Worm (Caenorhabditis elegans) whole organism, early embryonic: ENCODE results near the gene srj-13.

Experiments used
- B0310.2 ChIP-seq: sonication (generic microtip); optimal IDR thresholded peaks from 2 replicates; lab custom pipeline; 2016; ENCODE audit warnings: mild to moderate bottlenecking, missing genetic modification characterization, missing compliant biosample characterization
- F13C5.2 ChIP-seq: sonication (generic microtip); optimal IDR thresholded peaks from 2 replicates; lab custom pipeline; 2017; ENCODE audit warnings: mild to moderate bottlenecking, missing genetic modification characterization, inconsistent platforms, missing compliant biosample characterization
- aly-1 ChIP-seq: sonication (generic microtip); optimal IDR thresholded peaks from 2 replicates; lab custom pipeline; 2016; ENCODE audit warnings: missing genetic modification characterization, missing compliant biosample characterization
- ama-1 ChIP-seq: fragments of 150-350 bp; optimal IDR thresholded peaks from 2 replicates; lab custom pipeline; 2014
- ceh-13 ChIP-seq: fragments of 200-800 bp; sonication (Bioruptor generic); optimal IDR thresholded peaks from 2 replicates; lab custom pipeline; 2018; ENCODE audit warnings: mild to moderate bottlenecking, missing genetic modification characterization, missing compliant biosample characterization
- ceh-36 ChIP-seq: sonication (generic microtip); optimal IDR thresholded peaks from 2 replicates; lab custom pipeline; 2016; ENCODE audit warnings: missing genetic modification characterization, inconsistent platforms, missing compliant biosample characterization
- ets-7 ChIP-seq: sonication (generic microtip); optimal IDR thresholded peaks from 2 replicates; lab custom pipeline; 2016; ENCODE audit warnings: missing genotype, missing genetic modification characterization, missing compliant biosample characterization
- flt-1 ChIP-seq: fragments of 200-800 bp; sonication (Bioruptor generic); IDR thresholded peaks from 2 replicates; pipeline ENCODE4 v1.3.6; 2022; ENCODE audit warnings: missing genetic modification characterization, missing compliant biosample characterization
- hmbx-1 ChIP-seq: sonication (generic microtip); optimal IDR thresholded peaks from 2 replicates; lab custom pipeline; 2016; ENCODE audit warnings: mild to moderate bottlenecking, missing genetic modification characterization, missing compliant biosample characterization
- hmg-4 ChIP-seq: fragments of 200-800 bp; sonication (Bioruptor generic); optimal IDR thresholded peaks from 2 replicates; lab custom pipeline; 2018; ENCODE audit warnings: mild to moderate bottlenecking, missing genetic modification characterization, missing compliant biosample characterization
- hnd-1 ChIP-seq: sonication (generic microtip); optimal IDR thresholded peaks from 2 replicates; lab custom pipeline; 2016; ENCODE audit warnings: missing genetic modification characterization, missing compliant biosample characterization
- pes-1 ChIP-seq: fragments of 200-800 bp; sonication (Bioruptor generic); IDR thresholded peaks from 2 replicates; pipeline ENCODE4 v1.3.6; 2022; ENCODE audit warnings: missing genetic modification reagents, missing genetic modification characterization, missing compliant biosample characterization
- scrt-1 ChIP-seq: fragments of 200-800 bp; sonication (Bioruptor generic); IDR thresholded peaks from 2 replicates; pipeline ENCODE4 v1.3.6; 2022; ENCODE audit warnings: missing genetic modification characterization, missing compliant biosample characterization
- sea-1 ChIP-seq: fragments of 200-800 bp; sonication (Bioruptor generic); conservative IDR thresholded peaks from 2 replicates; pipeline ENCODE4 v1.3.6; 2022; ENCODE audit warnings: missing genetic modification characterization, missing compliant biosample characterization
- tbx-11 ChIP-seq: fragments of 200-800 bp; sonication (Bioruptor generic); IDR thresholded peaks from 2 replicates; pipeline ENCODE4 v1.3.6; 2022; ENCODE audit warnings: missing genetic modification characterization, missing compliant biosample characterization
- tbx-37 ChIP-seq: fragments of 200-800 bp; sonication (Bioruptor generic); conservative IDR thresholded peaks from 2 replicates; pipeline ENCODE4 v1.3.6; 2022; ENCODE audit warnings: missing genetic modification reagents, missing genetic modification characterization, missing compliant biosample characterization
- tra-4 ChIP-seq: sonication (generic microtip); optimal IDR thresholded peaks from 2 replicates; lab custom pipeline; 2017; ENCODE audit warnings: missing genetic modification characterization, missing compliant biosample characterization

srj-13 gene

ce11 chrV:7409599-7409998 lies 7.1 kb downstream of the srj-13 start, which contains the start of gene R13D7.2:
Gene R13D7.2 (plus strand): TSS chrV:7409899.
- TF ChIP-seq ceh-36 (tag; lab: Kevin White, UChicago) = no peak
- TF ChIP-seq ama-1 = no peak
- no peak for TF ChIP-seq tbx-37 (GFP tag; lab: Robert Waterston, UW)
- TF ChIP-seq hmbx-1 (tag; lab: Kevin White, UChicago) = no peak
- no peak for TF ChIP-seq tbx-11 (GFP tag; lab: Robert Waterston, UW)
- no peak for TF ChIP-seq B0310.2
- no peak for TF ChIP-seq aly-1 (tag; lab: Kevin White, UChicago)
- TF ChIP-seq hmg-4 (GFP tag; lab: Kevin White, UChicago) = no peak
- no peak for TF ChIP-seq sea-1 (GFP tag; lab: Robert Waterston, UW)
- no peak for TF ChIP-seq ets-7 (tag; lab: Kevin White, UChicago)
- no peak for TF ChIP-seq hnd-1 (tag; lab: Kevin White, UChicago)
- no peak for TF ChIP-seq tra-4 (tag; lab: Kevin White, UChicago)
- no peak for TF ChIP-seq flt-1 (GFP tag; lab: Robert Waterston, UW)

ce11 chrV:7411695-7412094 lies 9.2 kb downstream of the srj-13 start, which contains the start of gene str-41:
Gene str-41 (plus strand): TSS chrV:7411995.
- TF ChIP-seq pes-1 = no peak
- TF ChIP-seq F13C5.2 (tag; lab: Kevin White, UChicago) = no peak
- no peak for TF ChIP-seq tra-4 (tag; lab: Kevin White, UChicago)
- TF ChIP-seq ceh-13 (GFP tag; lab: Kevin White, UChicago) = no peak
- TF ChIP-seq B0310.2 = no peak
- TF ChIP-seq ets-7 (tag; lab: Kevin White, UChicago) = no peak
- TF ChIP-seq hnd-1 (tag; lab: Kevin White, UChicago) = no peak
- TF ChIP-seq tbx-11 (GFP tag; lab: Robert Waterston, UW) = no peak
- TF ChIP-seq aly-1 (tag; lab: Kevin White, UChicago) = no peak
- no peak for TF ChIP-seq flt-1 (GFP tag; lab: Robert Waterston, UW)
- no peak for TF ChIP-seq hmbx-1 (tag; lab: Kevin White, UChicago)
- no peak for TF ChIP-seq sea-1 (GFP tag; lab: Robert Waterston, UW)
- no peak for TF ChIP-seq ama-1

- TF ChIP-seq aly-1 (tag; lab: Kevin White, UChicago) = no peak
- TF ChIP-seq ama-1 = no peak
- no peak for TF ChIP-seq hnd-1 (tag; lab: Kevin White, UChicago)
- TF ChIP-seq ceh-36 (tag; lab: Kevin White, UChicago) = no peak
- no peak for TF ChIP-seq ceh-13 (GFP tag; lab: Kevin White, UChicago)
- TF ChIP-seq F13C5.2 (tag; lab: Kevin White, UChicago) = no peak
- TF ChIP-seq hmbx-1 (tag; lab: Kevin White, UChicago) = no peak
- no peak for TF ChIP-seq flt-1 (GFP tag; lab: Robert Waterston, UW)
- TF ChIP-seq hmg-4 (GFP tag; lab: Kevin White, UChicago) = no peak
- TF ChIP-seq tbx-37 (GFP tag; lab: Robert Waterston, UW) = no peak
- TF ChIP-seq sea-1 (GFP tag; lab: Robert Waterston, UW) = no peak
- TF ChIP-seq tra-4 (tag; lab: Kevin White, UChicago) = no peak
Observed at ce11 chrV:7413107-7413774, 10.8 kb downstream of the srj-13 start, which contains the start of gene F18E3.11. Gene F18E3.11 (plus strand): TSS chrV:7413482.

- TF ChIP-seq tbx-37 (GFP tag; lab: Robert Waterston, UW) = no peak
- no peak for TF ChIP-seq ceh-36 (tag; lab: Kevin White, UChicago)
- no peak for TF ChIP-seq ama-1
Observed at ce11 chrV:7414909-7415308, 12.5 kb downstream of the srj-13 start, which contains the start of gene F18E3.12. Gene F18E3.12 (plus strand): TSS chrV:7414985.

- no peak for TF ChIP-seq hnd-1 (tag; lab: Kevin White, UChicago)
- no peak for TF ChIP-seq tbx-37 (GFP tag; lab: Robert Waterston, UW)
- no peak for TF ChIP-seq ceh-36 (tag; lab: Kevin White, UChicago)
- no peak for TF ChIP-seq tra-4 (tag; lab: Kevin White, UChicago)
- no peak for TF ChIP-seq B0310.2
- TF ChIP-seq ceh-13 (GFP tag; lab: Kevin White, UChicago) = no peak
- TF ChIP-seq scrt-1 (GFP tag; lab: Robert Waterston, UW) = no peak
- no peak for TF ChIP-seq hmbx-1 (tag; lab: Kevin White, UChicago)
- TF ChIP-seq F13C5.2 (tag; lab: Kevin White, UChicago) = no peak
- no peak for TF ChIP-seq ama-1
- no peak for TF ChIP-seq tbx-11 (GFP tag; lab: Robert Waterston, UW)
- no peak for TF ChIP-seq ets-7 (tag; lab: Kevin White, UChicago)
- no peak for TF ChIP-seq hmg-4 (GFP tag; lab: Kevin White, UChicago)
- TF ChIP-seq sea-1 (GFP tag; lab: Robert Waterston, UW) = no peak
- TF ChIP-seq pes-1 = no peak
- no peak for TF ChIP-seq flt-1 (GFP tag; lab: Robert Waterston, UW)
- TF ChIP-seq aly-1 (tag; lab: Kevin White, UChicago) = no peak
Observed at ce11 chrV:7415780-7416428, 13.4 kb downstream of the srj-13 start, which contains the start of gene F18E3.13. Gene F18E3.13 (plus strand): TSS chrV:7416164.

- no peak for TF ChIP-seq hnd-1 (tag; lab: Kevin White, UChicago)
- TF ChIP-seq tra-4 (tag; lab: Kevin White, UChicago) = no peak
- TF ChIP-seq ceh-36 (tag; lab: Kevin White, UChicago) = no peak
- TF ChIP-seq hmg-4 (GFP tag; lab: Kevin White, UChicago) = no peak
- no peak for TF ChIP-seq pes-1
Observed at ce11 chrV:7416569-7416968, 14.1 kb downstream of the srj-13 start.
